Fruit fly (Drosophila melanogaster): ENCODE results near the gene CG33127.

Gene CG33127

DNA sequence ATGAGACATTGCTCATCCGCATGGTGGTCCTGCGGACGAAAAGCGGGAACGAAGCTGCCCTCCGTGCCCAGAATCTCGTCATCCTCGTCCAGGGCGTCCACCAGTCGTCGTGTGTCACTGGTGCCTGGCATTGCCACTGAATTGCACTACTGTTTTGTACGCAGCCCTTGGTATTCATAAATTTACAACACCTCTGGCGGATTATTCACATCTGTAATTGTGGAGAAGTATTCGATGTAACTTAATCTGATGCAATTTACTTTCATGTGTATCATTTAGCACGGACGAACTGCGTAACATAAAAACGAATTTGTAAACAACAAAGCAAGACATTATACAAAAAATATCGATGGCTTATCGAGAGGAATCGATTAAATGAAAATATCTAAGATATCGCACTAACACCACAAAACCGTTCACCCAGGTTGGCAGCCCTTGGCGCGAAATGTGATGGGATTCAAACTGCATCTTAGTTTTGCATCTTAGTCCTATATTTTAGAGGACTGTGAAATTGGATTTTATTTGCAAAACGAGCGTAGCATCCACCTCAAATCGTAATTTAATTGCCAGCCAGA lies 35.7 kb downstream of the CG33127 start, which contains the start of gene Ent1:
Gene Ent1, minus strand, starts transcription at position 319 of the 575 bp plus-strand sequence.
- TF ChIP-seq svp (GFP tag) (peak; percentile 59), CG8319 (GFP tag; optimal IDR thresholded peaks at IDR 0.05) (no peak), Sox14 (GFP tag; optimal IDR thresholded peaks at IDR 0.05) (peak; percentile 74), cyc (GFP tag; optimal IDR thresholded peaks at IDR 0.05) (no peak), Eip78C (GFP tag) (peak; percentile 13), fkh (GFP tag; optimal IDR thresholded peaks at IDR 0.05) (peak; percentile 52), dsx (GFP tag; optimal IDR thresholded peaks at IDR 0.05; ENCODE audit: poor library complexity, severe bottlenecking) (peak; percentile 48), CG11762 (GFP tag; optimal IDR thresholded peaks at IDR 0.05; ENCODE audit: insufficient read depth) (no peak), vri (GFP tag; optimal IDR thresholded peaks at IDR 0.05) (peak; percentile 7)

DNA sequence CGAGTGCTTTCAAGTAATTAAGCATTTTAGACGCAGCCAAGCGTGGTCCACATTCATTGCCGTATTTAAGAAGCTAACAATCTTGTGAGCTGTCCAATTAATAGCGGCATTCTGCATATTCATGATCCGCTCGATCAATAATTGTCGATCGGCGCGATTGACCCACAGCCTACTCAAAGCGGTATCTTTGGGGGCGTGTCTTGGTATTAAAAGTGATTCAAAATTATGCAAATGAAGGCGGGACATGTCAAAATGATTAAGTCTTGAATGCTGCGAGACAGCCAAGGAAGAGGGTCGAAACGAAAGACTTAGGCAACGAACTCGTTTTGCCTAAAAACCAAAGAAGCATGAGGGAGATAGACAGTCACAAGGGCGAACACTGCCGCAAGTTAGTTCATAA lies 45.0 kb downstream of the CG33127 start:
- TF ChIP-seq CG15336 (GFP tag; IDR thresholded peaks at IDR 0.05) (no peak), CG6276 (GFP tag; optimal IDR thresholded peaks at IDR 0.05) (no peak), Hr4 (GFP tag; optimal IDR thresholded peaks at IDR 0.05) (no peak), CG7368 (GFP tag; optimal IDR thresholded peaks at IDR 0.05) (no peak), Smox (GFP tag; optimal IDR thresholded peaks at IDR 0.05) (no peak), CG6854 (GFP tag; optimal IDR thresholded peaks at IDR 0.05) (no peak), spab (GFP tag; optimal IDR thresholded peaks at IDR 0.05) (no peak), Eip75B (GFP tag; optimal IDR thresholded peaks at IDR 0.05) (no peak), ss (GFP tag; optimal IDR thresholded peaks at IDR 0.05) (no peak), CG8319 (GFP tag; optimal IDR thresholded peaks at IDR 0.05) (no peak), net (GFP tag; optimal IDR thresholded peaks at IDR 0.05) (no peak), topi (GFP tag; optimal IDR thresholded peaks at IDR 0.05) (no peak), fd85E (GFP tag; optimal IDR thresholded peaks at IDR 0.05) (no peak), fd59A (GFP tag; optimal IDR thresholded peaks at IDR 0.05) (no peak), acj6 (GFP tag; optimal IDR thresholded peaks at IDR 0.05) (no peak), OdsH (GFP tag; optimal IDR thresholded peaks at IDR 0.05) (no peak), CG1621 (tag; optimal IDR thresholded peaks at IDR 0.05) (no peak)

dm6 chr2L:368398-369008 lies 46.6 kb downstream of the CG33127 start:
- TF ChIP-seq esn (GFP tag; optimal IDR thresholded peaks at IDR 0.05) (peak; percentile 29), dsx (GFP tag; optimal IDR thresholded peaks at IDR 0.05; ENCODE audit: poor library complexity, severe bottlenecking) (no peak), fd85E (GFP tag; optimal IDR thresholded peaks at IDR 0.05) (no peak), Eip78C (GFP tag) (peak; percentile 35), svp (GFP tag) (peak; percentile 69), acj6 (GFP tag; optimal IDR thresholded peaks at IDR 0.05) (peak; percentile 5), Sox102F (GFP tag; optimal IDR thresholded peaks at IDR 0.05) (peak; percentile 14), Lpt (GFP tag; optimal IDR thresholded peaks at IDR 0.05) (no peak), CG10669 (GFP tag; optimal IDR thresholded peaks at IDR 0.05) (peak; percentile 1), CG32006 (GFP tag; optimal IDR thresholded peaks at IDR 0.05) (peak; percentile 3), CG11902 (GFP tag; optimal IDR thresholded peaks at IDR 0.05) (no peak)

DNA sequence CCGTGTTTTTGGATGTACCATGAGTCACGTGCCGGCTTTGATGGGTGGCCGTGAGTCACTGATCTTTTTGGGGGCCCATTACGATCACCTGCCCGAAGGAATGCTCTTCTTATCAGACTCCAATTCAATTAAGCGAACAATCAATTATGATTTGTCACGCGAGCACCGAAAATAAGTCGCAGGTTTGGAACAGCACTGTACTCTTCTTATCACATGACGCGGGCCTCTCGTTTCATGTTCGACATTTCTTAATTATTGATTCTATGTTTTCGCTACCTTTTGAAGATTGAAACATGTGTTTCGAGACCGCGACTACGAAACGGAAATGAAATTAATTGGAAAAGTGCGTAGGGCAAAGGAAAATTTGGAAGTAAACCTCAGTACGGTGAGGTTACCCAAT lies 47.9 kb downstream of the CG33127 start:
- no peak for TF ChIP-seq CG6808 (GFP tag; optimal IDR thresholded peaks at IDR 0.05)
- no peak for TF ChIP-seq Eip75B (GFP tag; optimal IDR thresholded peaks at IDR 0.05)
- TF ChIP-seq CG34406 (GFP tag; optimal IDR thresholded peaks at IDR 0.05), result no peak
- no peak for TF ChIP-seq CG8319 (GFP tag; optimal IDR thresholded peaks at IDR 0.05)
- TF ChIP-seq CG3919 (GFP tag; optimal IDR thresholded peaks at IDR 0.05), result no peak
- TF ChIP-seq Met (GFP tag; optimal IDR thresholded peaks at IDR 0.05), result no peak
- TF ChIP-seq dac (GFP tag; optimal IDR thresholded peaks at IDR 0.05), result no peak
- TF ChIP-seq CG6792 (GFP tag; optimal IDR thresholded peaks at IDR 0.05), result no peak
- no peak for TF ChIP-seq ss (GFP tag; optimal IDR thresholded peaks at IDR 0.05)
- no peak for TF ChIP-seq pdm3 (GFP tag; optimal IDR thresholded peaks at IDR 0.05)
- TF ChIP-seq CG6854 (GFP tag; optimal IDR thresholded peaks at IDR 0.05), result no peak
- TF ChIP-seq CG11294 (GFP tag; IDR thresholded peaks at IDR 0.05), result no peak
- no peak for TF ChIP-seq Sox102F (GFP tag; optimal IDR thresholded peaks at IDR 0.05)
- no peak for TF ChIP-seq Smox (GFP tag; optimal IDR thresholded peaks at IDR 0.05)
- no peak for TF ChIP-seq eg (GFP tag; IDR thresholded peaks at IDR 0.05)

Data from whole organism, prepupa.